Fruit fly (Drosophila melanogaster): ENCODE results near the gene PCNA2.

DNA sequence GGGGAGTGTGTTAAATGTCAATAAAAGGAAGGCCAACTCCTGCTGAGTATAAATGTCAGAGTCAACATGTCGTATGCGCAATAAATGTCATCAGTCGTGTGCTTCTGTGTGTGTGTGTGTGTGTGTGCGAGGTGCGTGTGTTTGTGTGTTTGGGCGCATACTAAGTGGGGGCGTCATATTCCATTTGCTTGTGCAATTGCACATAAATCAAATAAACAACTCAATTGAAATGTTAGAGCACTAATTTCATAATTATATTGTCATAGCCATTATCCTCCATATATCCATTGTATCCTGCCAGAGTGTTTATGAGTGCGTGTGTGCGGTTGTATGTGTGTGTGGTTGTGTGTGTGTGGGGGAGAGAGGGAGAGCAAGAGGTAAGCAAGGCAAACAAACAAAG, 10.3 kb upstream of the PCNA2 start:
- TF ChIP-seq Eip78C (GFP tag), result no peak
- no peak for TF ChIP-seq CG6808 (GFP tag; optimal IDR thresholded peaks at IDR 0.05)
- TF ChIP-seq dsx (GFP tag; optimal IDR thresholded peaks at IDR 0.05; ENCODE audit: poor library complexity, severe bottlenecking), result no peak
- no peak for TF ChIP-seq cyc (GFP tag; optimal IDR thresholded peaks at IDR 0.05)
- TF ChIP-seq lz (GFP tag; optimal IDR thresholded peaks at IDR 0.05), result no peak
- no peak for TF ChIP-seq Hr4 (GFP tag; optimal IDR thresholded peaks at IDR 0.05)
- TF ChIP-seq OdsH (GFP tag; optimal IDR thresholded peaks at IDR 0.05), result no peak
- TF ChIP-seq CG6854 (GFP tag; optimal IDR thresholded peaks at IDR 0.05), result no peak
- TF ChIP-seq CG11762 (GFP tag; optimal IDR thresholded peaks at IDR 0.05; ENCODE audit: insufficient read depth), result no peak
- no peak for TF ChIP-seq CG7368 (GFP tag; optimal IDR thresholded peaks at IDR 0.05)
- TF ChIP-seq CG32006 (GFP tag; optimal IDR thresholded peaks at IDR 0.05), result no peak
- no peak for TF ChIP-seq Hr39 (GFP tag; optimal IDR thresholded peaks at IDR 0.05)
- TF ChIP-seq svp (GFP tag), result no peak
- no peak for TF ChIP-seq topi (GFP tag; optimal IDR thresholded peaks at IDR 0.05)

Data from whole organism, prepupa.